Fruit fly (Drosophila melanogaster) whole organism: ENCODE measurements around the gene Cyp4c3.

Source experiments
- CG8478 ChIP-seq: fragments of >200 bp; optimal IDR thresholded peaks from 2 replicates; lab custom pipeline; 2018; ENCODE audit warnings: inconsistent platforms
- Dll ChIP-seq: fragments of >200 bp; optimal IDR thresholded peaks from 2 replicates; lab custom pipeline; 2017
- EcR ChIP-seq, 2 experiments: fragments of >200 bp; optimal IDR thresholded peaks; 2 replicates each; lab custom pipeline; 2017; ENCODE audit warnings: missing biosample characterization in 2 of 2, missing genetic modification characterization in 2 of 2, missing genetic modification reagents in 2 of 2
- pan ChIP-seq: fragments of >200 bp; optimal IDR thresholded peaks from 2 replicates; lab custom pipeline; 2017
- psq ChIP-seq: fragments of >200 bp; optimal IDR thresholded peaks from 2 replicates; lab custom pipeline; 2017
- usp ChIP-seq: fragments of >200 bp; optimal IDR thresholded peaks from 2 replicates; lab custom pipeline; 2017; ENCODE audit warnings: missing biosample characterization, missing genetic modification characterization, mixed read lengths

- TF ChIP-seq psq (no peak), pan (lab: Kevin White, UChicago) (no peak), Dll (lab: Kevin White, UChicago) (no peak), CG8478 (lab: Kevin White, UChicago) (no peak), usp (GFP tag; lab: Kevin White, UChicago) (no peak), EcR (GFP tag; optimal IDR thresholded peaks at IDR 0.05; lab: Kevin White, UChicago) (no peak)
These were observed 15.2 kb downstream of the Cyp4c3 start for dm6 chr3R:30909032-30909431.
